Worm (Caenorhabditis elegans) whole organism, early embryonic: Measurements from ENCODE around the gene F31F7.1.

Source experiments
- B0310.2 ChIP-seq: sonication (generic microtip); optimal IDR thresholded peaks from 2 replicates; lab custom pipeline; 2016; ENCODE audit warnings: mild to moderate bottlenecking, missing genetic modification characterization, missing compliant biosample characterization
- F13C5.2 ChIP-seq: sonication (generic microtip); optimal IDR thresholded peaks from 2 replicates; lab custom pipeline; 2017; ENCODE audit warnings: mild to moderate bottlenecking, missing genetic modification characterization, inconsistent platforms, missing compliant biosample characterization
- aly-1 ChIP-seq: sonication (generic microtip); optimal IDR thresholded peaks from 2 replicates; lab custom pipeline; 2016; ENCODE audit warnings: missing genetic modification characterization, missing compliant biosample characterization
- ama-1 ChIP-seq: fragments of 150-350 bp; optimal IDR thresholded peaks from 2 replicates; lab custom pipeline; 2014
- ceh-13 ChIP-seq: fragments of 200-800 bp; sonication (Bioruptor generic); optimal IDR thresholded peaks from 2 replicates; lab custom pipeline; 2018; ENCODE audit warnings: mild to moderate bottlenecking, missing genetic modification characterization, missing compliant biosample characterization
- ceh-36 ChIP-seq: sonication (generic microtip); optimal IDR thresholded peaks from 2 replicates; lab custom pipeline; 2016; ENCODE audit warnings: missing genetic modification characterization, inconsistent platforms, missing compliant biosample characterization
- ets-7 ChIP-seq: sonication (generic microtip); optimal IDR thresholded peaks from 2 replicates; lab custom pipeline; 2016; ENCODE audit warnings: missing genotype, missing genetic modification characterization, missing compliant biosample characterization
- flt-1 ChIP-seq: fragments of 200-800 bp; sonication (Bioruptor generic); IDR thresholded peaks from 2 replicates; pipeline ENCODE4 v1.3.6; 2022; ENCODE audit warnings: missing genetic modification characterization, missing compliant biosample characterization
- hmbx-1 ChIP-seq: sonication (generic microtip); optimal IDR thresholded peaks from 2 replicates; lab custom pipeline; 2016; ENCODE audit warnings: mild to moderate bottlenecking, missing genetic modification characterization, missing compliant biosample characterization
- hmg-4 ChIP-seq: fragments of 200-800 bp; sonication (Bioruptor generic); optimal IDR thresholded peaks from 2 replicates; lab custom pipeline; 2018; ENCODE audit warnings: mild to moderate bottlenecking, missing genetic modification characterization, missing compliant biosample characterization
- hnd-1 ChIP-seq: sonication (generic microtip); optimal IDR thresholded peaks from 2 replicates; lab custom pipeline; 2016; ENCODE audit warnings: missing genetic modification characterization, missing compliant biosample characterization
- pes-1 ChIP-seq: fragments of 200-800 bp; sonication (Bioruptor generic); IDR thresholded peaks from 2 replicates; pipeline ENCODE4 v1.3.6; 2022; ENCODE audit warnings: missing genetic modification reagents, missing genetic modification characterization, missing compliant biosample characterization
- scrt-1 ChIP-seq: fragments of 200-800 bp; sonication (Bioruptor generic); IDR thresholded peaks from 2 replicates; pipeline ENCODE4 v1.3.6; 2022; ENCODE audit warnings: missing genetic modification characterization, missing compliant biosample characterization
- sea-1 ChIP-seq: fragments of 200-800 bp; sonication (Bioruptor generic); conservative IDR thresholded peaks from 2 replicates; pipeline ENCODE4 v1.3.6; 2022; ENCODE audit warnings: missing genetic modification characterization, missing compliant biosample characterization
- tbx-11 ChIP-seq: fragments of 200-800 bp; sonication (Bioruptor generic); IDR thresholded peaks from 2 replicates; pipeline ENCODE4 v1.3.6; 2022; ENCODE audit warnings: missing genetic modification characterization, missing compliant biosample characterization
- tbx-37 ChIP-seq: fragments of 200-800 bp; sonication (Bioruptor generic); conservative IDR thresholded peaks from 2 replicates; pipeline ENCODE4 v1.3.6; 2022; ENCODE audit warnings: missing genetic modification reagents, missing genetic modification characterization, missing compliant biosample characterization
- tra-4 ChIP-seq: sonication (generic microtip); optimal IDR thresholded peaks from 2 replicates; lab custom pipeline; 2017; ENCODE audit warnings: missing genetic modification characterization, missing compliant biosample characterization

The F31F7.1 gene

ce11 chrV:6239855-6240254, 36.4 kb upstream of the F31F7.1 start:
- TF ChIP-seq hmg-4 (GFP tag; lab: Kevin White, UChicago) (no peak), tbx-37 (GFP tag; lab: Robert Waterston, UW) (no peak), ama-1 (lab: Kevin White, UChicago) (no peak), tbx-11 (GFP tag; lab: Robert Waterston, UW) (no peak), B0310.2 (no peak), tra-4 (no peak), scrt-1 (GFP tag; lab: Robert Waterston, UW) (no peak), aly-1 (tag; lab: Kevin White, UChicago) (no peak), ets-7 (tag; lab: Kevin White, UChicago) (no peak), sea-1 (GFP tag; lab: Robert Waterston, UW) (no peak), flt-1 (GFP tag; lab: Robert Waterston, UW) (no peak), hnd-1 (tag; lab: Kevin White, UChicago) (no peak), pes-1 (GFP tag; lab: Robert Waterston, UW) (no peak), F13C5.2 (tag; lab: Kevin White, UChicago) (no peak), ceh-36 (tag; lab: Kevin White, UChicago) (no peak), ceh-13 (GFP tag; lab: Kevin White, UChicago) (no peak), hmbx-1 (tag; lab: Kevin White, UChicago) (no peak)

ce11 chrV:6240735-6241134, 35.5 kb upstream of the F31F7.1 start:
- TF ChIP-seq tbx-11 (GFP tag; lab: Robert Waterston, UW) (no peak), tra-4 (no peak), ceh-36 (tag; lab: Kevin White, UChicago) (no peak), aly-1 (tag; lab: Kevin White, UChicago) (no peak), ets-7 (tag; lab: Kevin White, UChicago) (no peak), hnd-1 (tag; lab: Kevin White, UChicago) (no peak), hmg-4 (GFP tag; lab: Kevin White, UChicago) (no peak), tbx-37 (GFP tag; lab: Robert Waterston, UW) (no peak), flt-1 (GFP tag; lab: Robert Waterston, UW) (no peak), B0310.2 (no peak), ama-1 (lab: Kevin White, UChicago) (no peak), F13C5.2 (tag; lab: Kevin White, UChicago) (no peak), ceh-13 (GFP tag; lab: Kevin White, UChicago) (no peak), sea-1 (GFP tag; lab: Robert Waterston, UW) (no peak), scrt-1 (GFP tag; lab: Robert Waterston, UW) (no peak), hmbx-1 (tag; lab: Kevin White, UChicago) (no peak)

ce11 chrV:6243260-6243659, 33.0 kb upstream of the F31F7.1 start:
- TF ChIP-seq tra-4 (no peak), ceh-36 (tag; lab: Kevin White, UChicago) (no peak), hmg-4 (GFP tag; lab: Kevin White, UChicago) (no peak), ets-7 (tag; lab: Kevin White, UChicago) (no peak), hnd-1 (tag; lab: Kevin White, UChicago) (no peak), flt-1 (GFP tag; lab: Robert Waterston, UW) (no peak), ama-1 (lab: Kevin White, UChicago) (no peak), aly-1 (tag; lab: Kevin White, UChicago) (no peak), tbx-11 (GFP tag; lab: Robert Waterston, UW) (no peak), pes-1 (GFP tag; lab: Robert Waterston, UW) (no peak), B0310.2 (no peak), tbx-37 (GFP tag; lab: Robert Waterston, UW) (no peak), ceh-13 (GFP tag; lab: Kevin White, UChicago) (no peak), sea-1 (GFP tag; lab: Robert Waterston, UW) (no peak), F13C5.2 (tag; lab: Kevin White, UChicago) (no peak), scrt-1 (GFP tag; lab: Robert Waterston, UW) (no peak), hmbx-1 (tag; lab: Kevin White, UChicago) (no peak)

ce11 chrV:6244631-6245030, 31.6 kb upstream of the F31F7.1 start:
- no peak for TF ChIP-seq hmbx-1 (tag; lab: Kevin White, UChicago)

ce11 chrV:6246454-6246981, 29.7 kb upstream of the F31F7.1 start, which contains the start of gene dmd-7:
TSS of gene dmd-7 (plus strand) at chrV:6246931.
- TF ChIP-seq tbx-11 (GFP tag; lab: Robert Waterston, UW): no peak
- TF ChIP-seq F13C5.2 (tag; lab: Kevin White, UChicago): peak; percentile 25
- no peak for TF ChIP-seq ama-1 (lab: Kevin White, UChicago)
- TF ChIP-seq flt-1 (GFP tag; lab: Robert Waterston, UW): 0 out of 2 replicates have a peak, but pooled peaks have one; percentile 33
- no peak for TF ChIP-seq B0310.2
- TF ChIP-seq sea-1 (GFP tag; lab: Robert Waterston, UW): no peak
- no peak for TF ChIP-seq tbx-37 (GFP tag; lab: Robert Waterston, UW)

ce11 chrV:6247397-6247796, 28.8 kb upstream of the F31F7.1 start:
- no peak for TF ChIP-seq F13C5.2 (tag; lab: Kevin White, UChicago)
- TF ChIP-seq flt-1 (GFP tag; lab: Robert Waterston, UW): no peak
- no peak for TF ChIP-seq hmbx-1 (tag; lab: Kevin White, UChicago)
- no peak for TF ChIP-seq scrt-1 (GFP tag; lab: Robert Waterston, UW)
- TF ChIP-seq sea-1 (GFP tag; lab: Robert Waterston, UW): no peak
- TF ChIP-seq aly-1 (tag; lab: Kevin White, UChicago): no peak
- no peak for TF ChIP-seq tra-4
- TF ChIP-seq ets-7 (tag; lab: Kevin White, UChicago): no peak
- no peak for TF ChIP-seq tbx-37 (GFP tag; lab: Robert Waterston, UW)
- no peak for TF ChIP-seq pes-1 (GFP tag; lab: Robert Waterston, UW)
- no peak for TF ChIP-seq ceh-36 (tag; lab: Kevin White, UChicago)

- TF ChIP-seq pes-1 (GFP tag; lab: Robert Waterston, UW) (no peak), aly-1 (tag; lab: Kevin White, UChicago) (no peak), ets-7 (tag; lab: Kevin White, UChicago) (no peak)
Observed at ce11 chrV:6248714-6249113, 27.5 kb upstream of the F31F7.1 start.
